Fruit fly (Drosophila melanogaster) whole organism, embryonic: Measurements from ENCODE around the gene Ctr9.
A peak's percentile ranks its signal among the peaks of the same experiment; 100 is the strongest.

Source experiments
- Adf1 ChIP-seq: fragments of 200-800 bp; sonication (Bioruptor generic); IDR thresholded peaks from 2 replicates; pipeline ENCODE4 v1.3.6; 2022; ENCODE audit warnings: missing biosample characterization, missing genetic modification characterization
- Atf-2 ChIP-seq: fragments of 200-800 bp; sonication (Bioruptor generic); optimal IDR thresholded peaks from 2 replicates; lab custom pipeline; 2016; ENCODE audit warnings: missing biosample characterization, missing genetic modification characterization
- CG10267 ChIP-seq: fragments of 200-800 bp; sonication (Bioruptor generic); optimal IDR thresholded peaks from 2 replicates; lab custom pipeline; 2018; ENCODE audit warnings: missing biosample characterization, mild to moderate bottlenecking, missing genetic modification characterization, moderate library complexity
- CG11504 ChIP-seq: fragments of 200-800 bp; sonication (Bioruptor generic); optimal IDR thresholded peaks from 3 replicates; lab custom pipeline; 2019; ENCODE audit warnings: missing biosample characterization, mild to moderate bottlenecking, missing genetic modification characterization, moderate library complexity
- CG11723 ChIP-seq: fragments of 200-800 bp; sonication (Bioruptor generic); optimal IDR thresholded peaks from 2 replicates; lab custom pipeline; 2017; ENCODE audit warnings: missing biosample characterization, mild to moderate bottlenecking, missing genetic modification characterization
- CG12219 ChIP-seq: fragments of 200-800 bp; sonication (Bioruptor generic); optimal IDR thresholded peaks from 3 replicates; lab custom pipeline; 2018; ENCODE audit warnings: missing biosample characterization, mild to moderate bottlenecking, missing genetic modification characterization
- CG12391 ChIP-seq: fragments of 200-800 bp; sonication (Bioruptor generic); optimal IDR thresholded peaks from 3 replicates; lab custom pipeline; 2018; ENCODE audit warnings: missing biosample characterization, mild to moderate bottlenecking, missing genetic modification characterization, moderate library complexity
- CG15269 ChIP-seq: fragments of 200-800 bp; sonication (Bioruptor generic); optimal IDR thresholded peaks from 2 replicates; lab custom pipeline; 2018; ENCODE audit warnings: missing biosample characterization, mild to moderate bottlenecking, missing genetic modification characterization, moderate library complexity
- CG15601 ChIP-seq: fragments of 200-800 bp; sonication (Bioruptor generic); optimal IDR thresholded peaks from 3 replicates; lab custom pipeline; 2019; ENCODE audit warnings: missing biosample characterization, mild to moderate bottlenecking, missing genetic modification characterization, moderate library complexity
- CG17829 ChIP-seq: fragments of 200-800 bp; optimal IDR thresholded peaks from 2 replicates; lab custom pipeline; 2019; ENCODE audit warnings: missing biosample characterization, mild to moderate bottlenecking, missing genetic modification characterization, moderate library complexity
- CG17912 ChIP-seq: fragments of 200-800 bp; sonication (Bioruptor generic); optimal IDR thresholded peaks from 2 replicates; lab custom pipeline; 2018; ENCODE audit warnings: missing biosample characterization, mild to moderate bottlenecking, missing genetic modification characterization
- CG2678 ChIP-seq: fragments of 200-800 bp; sonication (Bioruptor generic); optimal IDR thresholded peaks from 3 replicates; lab custom pipeline; 2019; ENCODE audit warnings: missing biosample characterization, mild to moderate bottlenecking, missing genetic modification characterization, moderate library complexity
- CG30020 ChIP-seq: fragments of 200-800 bp; optimal IDR thresholded peaks from 2 replicates; lab custom pipeline; 2019; ENCODE audit warnings: missing biosample characterization, mild to moderate bottlenecking, missing genetic modification characterization, moderate library complexity
- CG31388 ChIP-seq: fragments of 200-800 bp; sonication (Bioruptor generic); optimal IDR thresholded peaks from 2 replicates; lab custom pipeline; 2016; ENCODE audit warnings: missing biosample characterization, missing genetic modification characterization
- CG32767 ChIP-seq: fragments of 200-800 bp; sonication (Bioruptor generic); IDR thresholded peaks from 2 replicates; pipeline ENCODE4 v1.3.6; 2022; ENCODE audit warnings: missing biosample characterization, missing genetic modification characterization
- CG6175 ChIP-seq: fragments of 200-800 bp; sonication (Bioruptor generic); IDR thresholded peaks from 3 replicates; pipeline ENCODE4 v1.3.6; 2022; ENCODE audit warnings: missing biosample characterization, missing genetic modification characterization
- CG6272 ChIP-seq: fragments of 200-800 bp; sonication (Bioruptor generic); IDR thresholded peaks from 2 replicates; pipeline ENCODE4 v1.3.6; 2022; ENCODE audit warnings: missing biosample characterization, missing genetic modification characterization
- CG6689 ChIP-seq: fragments of 200-800 bp; sonication (Bioruptor generic); IDR thresholded peaks from 2 replicates; pipeline ENCODE4 v1.3.6; 2022; ENCODE audit warnings: missing biosample characterization, missing genetic modification characterization
- CG8281 ChIP-seq: fragments of 200-800 bp; sonication (Bioruptor generic); optimal IDR thresholded peaks from 2 replicates; lab custom pipeline; 2018; ENCODE audit warnings: missing biosample characterization, mild to moderate bottlenecking, missing genetic modification characterization, moderate library complexity
- CG8359 ChIP-seq: fragments of 200-800 bp; sonication (Bioruptor generic); optimal IDR thresholded peaks from 2 replicates; lab custom pipeline; 2017; ENCODE audit warnings: missing biosample characterization, mild to moderate bottlenecking, missing genetic modification characterization, borderline replicate concordance
- CG8944 ChIP-seq: fragments of 200-800 bp; sonication (Bioruptor generic); optimal IDR thresholded peaks from 3 replicates; lab custom pipeline; 2016; ENCODE audit warnings: missing biosample characterization, missing genetic modification characterization
- Camta ChIP-seq: fragments of 200-800 bp; sonication (Bioruptor generic); optimal IDR thresholded peaks from 2 replicates; lab custom pipeline; 2016; ENCODE audit warnings: missing biosample characterization, missing genetic modification characterization
- CrebB ChIP-seq: fragments of 200-800 bp; sonication (Bioruptor generic); optimal IDR thresholded peaks from 3 replicates; lab custom pipeline; 2018; ENCODE audit warnings: missing biosample characterization, mild to moderate bottlenecking, missing genetic modification characterization
- Dbx ChIP-seq: fragments of 200-800 bp; sonication (Bioruptor generic); IDR thresholded peaks from 3 replicates; pipeline ENCODE4 v1.3.6; 2022; ENCODE audit warnings: missing biosample characterization, missing genetic modification characterization
- Dll ChIP-seq: fragments of 200-800 bp; sonication (Bioruptor generic); IDR thresholded peaks from 4 replicates; pipeline ENCODE4 v1.3.6; 2022; ENCODE audit warnings: missing biosample characterization, missing genetic modification characterization; ENCODE audit not compliant: partially characterized antibody
- ERR ChIP-seq: fragments of 200-800 bp; sonication (Bioruptor generic); optimal IDR thresholded peaks from 2 replicates; lab custom pipeline; 2016; ENCODE audit warnings: missing biosample characterization, missing genetic modification characterization
- Ets97D ChIP-seq: fragments of 200-800 bp; sonication (Bioruptor generic); optimal IDR thresholded peaks from 3 replicates; lab custom pipeline; 2016; ENCODE audit warnings: missing biosample characterization, missing genetic modification characterization
- HLHmδ ChIP-seq: fragments of 200-800 bp; sonication (Bioruptor generic); optimal IDR thresholded peaks from 2 replicates; lab custom pipeline; 2018; ENCODE audit warnings: missing biosample characterization, mild to moderate bottlenecking, missing genetic modification characterization, moderate library complexity
- Hey ChIP-seq: fragments of 200-800 bp; sonication (Bioruptor generic); optimal IDR thresholded peaks from 3 replicates; lab custom pipeline; 2018; ENCODE audit warnings: missing biosample characterization, mild to moderate bottlenecking, missing genetic modification characterization
- HmgD ChIP-seq: fragments of 200-800 bp; sonication (Bioruptor generic); optimal IDR thresholded peaks from 3 replicates; lab custom pipeline; 2016; ENCODE audit warnings: missing biosample characterization, missing genetic modification characterization
- Hr78 ChIP-seq, 2 experiments: fragments of 200-800 bp in 1 of 2; fragments of >200 bp in 1 of 2; sonication (Bioruptor generic) in 1 of 2; optimal IDR thresholded peaks; 2 replicates each; lab custom pipeline; 2017 to 2019; ENCODE audit warnings: missing biosample characterization in 2 of 2, missing genetic modification characterization in 2 of 2, mild to moderate bottlenecking in 1 of 2, moderate library complexity in 1 of 2
- Jarid2 ChIP-seq: fragments of 200-800 bp; sonication (Bioruptor generic); optimal IDR thresholded peaks from 3 replicates; lab custom pipeline; 2017; ENCODE audit warnings: mild to moderate bottlenecking, missing biosample characterization, missing genetic modification reagents, missing genetic modification characterization
- MTF-1 ChIP-seq: fragments of 200-800 bp; sonication (Bioruptor generic); optimal IDR thresholded peaks from 2 replicates; lab custom pipeline; 2018; ENCODE audit warnings: missing biosample characterization, mild to moderate bottlenecking, missing genetic modification characterization, borderline replicate concordance
- az2 ChIP-seq: fragments of 200-800 bp; sonication (Bioruptor generic); optimal IDR thresholded peaks from 3 replicates; lab custom pipeline; 2016; ENCODE audit warnings: missing biosample characterization, missing genetic modification characterization
- chn ChIP-seq: fragments of 200-800 bp; sonication (Bioruptor generic); optimal IDR thresholded peaks from 2 replicates; lab custom pipeline; 2016; ENCODE audit warnings: missing biosample characterization, missing genetic modification characterization
- crc ChIP-seq: fragments of 200-800 bp; sonication (Bioruptor generic); optimal IDR thresholded peaks from 2 replicates; lab custom pipeline; 2016; ENCODE audit warnings: missing biosample characterization, missing genetic modification characterization
- disco-r ChIP-seq: fragments of 200-800 bp; sonication (Bioruptor generic); optimal IDR thresholded peaks from 2 replicates; lab custom pipeline; 2016; ENCODE audit warnings: missing biosample characterization, missing genetic modification characterization
- dpn ChIP-seq, 2 experiments: fragments of 200-800 bp; sonication (Bioruptor generic); optimal IDR thresholded peaks; 3 replicates each; lab custom pipeline; 2016; ENCODE audit warnings: missing biosample characterization in 2 of 2, missing genetic modification characterization in 2 of 2
- fu2 ChIP-seq: fragments of 200-800 bp; sonication (Bioruptor generic); optimal IDR thresholded peaks from 2 replicates; lab custom pipeline; 2016; ENCODE audit warnings: missing biosample characterization, missing genetic modification characterization
- grau ChIP-seq: fragments of 200-800 bp; optimal IDR thresholded peaks from 3 replicates; lab custom pipeline; 2019; ENCODE audit warnings: missing biosample characterization, mild to moderate bottlenecking, missing genetic modification characterization, moderate library complexity
- hb ChIP-seq: fragments of 200-800 bp; sonication (Bioruptor generic); IDR thresholded peaks from 3 replicates; pipeline ENCODE4 v1.3.6; 2022; ENCODE audit warnings: missing biosample characterization, missing genetic modification characterization; ENCODE audit not compliant: partially characterized antibody
- hth ChIP-seq: fragments of >200 bp; optimal IDR thresholded peaks from 2 replicates; lab custom pipeline; 2017; ENCODE audit warnings: inconsistent platforms
- kay ChIP-seq: fragments of 200-800 bp; sonication (Bioruptor generic); optimal IDR thresholded peaks from 2 replicates; lab custom pipeline; 2016; ENCODE audit warnings: missing biosample characterization, missing genetic modification characterization
- kni ChIP-seq: fragments of 200-800 bp; sonication (Bioruptor generic); optimal IDR thresholded peaks from 3 replicates; lab custom pipeline; 2017; ENCODE audit warnings: mild to moderate bottlenecking, missing biosample characterization, missing genetic modification reagents, missing genetic modification characterization
- luna ChIP-seq: fragments of 200-800 bp; sonication (Bioruptor generic); optimal IDR thresholded peaks from 2 replicates; lab custom pipeline; 2016; ENCODE audit warnings: missing biosample characterization, missing genetic modification characterization
- prd ChIP-seq, 3 experiments: fragments of >200 bp in 2 of 3; fragments of 200-800 bp in 1 of 3; sonication (Bioruptor generic) in 1 of 3; optimal IDR thresholded peaks in 2 of 3; IDR thresholded peaks in 1 of 3; 2 replicates in 2 of 3; 3 replicates in 1 of 3; pipeline versions ENCODE4 v1.3.6 to Lab custom; 2017 to 2022; ENCODE audit warnings: missing biosample characterization in 1 of 3, missing genetic modification characterization in 1 of 3
- repo ChIP-seq: fragments of 200-800 bp; sonication (Bioruptor generic); optimal IDR thresholded peaks from 2 replicates; lab custom pipeline; 2016; ENCODE audit warnings: missing biosample characterization, missing genetic modification characterization
- unpg ChIP-seq: fragments of 200-800 bp; sonication (Bioruptor generic); optimal IDR thresholded peaks from 3 replicates; lab custom pipeline; 2018; ENCODE audit warnings: missing biosample characterization, mild to moderate bottlenecking, missing genetic modification characterization, moderate library complexity
- vnd ChIP-seq: fragments of 200-800 bp; sonication (Bioruptor generic); IDR thresholded peaks from 3 replicates; pipeline ENCODE4 v1.3.6; 2022; ENCODE audit warnings: missing biosample characterization, missing genetic modification characterization; ENCODE audit not compliant: partially characterized antibody
- wek ChIP-seq: fragments of 200-800 bp; sonication (Bioruptor generic); optimal IDR thresholded peaks from 3 replicates; lab custom pipeline; 2018; ENCODE audit warnings: missing biosample characterization, mild to moderate bottlenecking, missing genetic modification characterization, moderate library complexity
- zen ChIP-seq: fragments of 200-800 bp; sonication (Bioruptor generic); optimal IDR thresholded peaks from 3 replicates; lab custom pipeline; 2018; ENCODE audit warnings: missing biosample characterization, mild to moderate bottlenecking, missing genetic modification characterization, moderate library complexity

The Ctr9 gene

DNA sequence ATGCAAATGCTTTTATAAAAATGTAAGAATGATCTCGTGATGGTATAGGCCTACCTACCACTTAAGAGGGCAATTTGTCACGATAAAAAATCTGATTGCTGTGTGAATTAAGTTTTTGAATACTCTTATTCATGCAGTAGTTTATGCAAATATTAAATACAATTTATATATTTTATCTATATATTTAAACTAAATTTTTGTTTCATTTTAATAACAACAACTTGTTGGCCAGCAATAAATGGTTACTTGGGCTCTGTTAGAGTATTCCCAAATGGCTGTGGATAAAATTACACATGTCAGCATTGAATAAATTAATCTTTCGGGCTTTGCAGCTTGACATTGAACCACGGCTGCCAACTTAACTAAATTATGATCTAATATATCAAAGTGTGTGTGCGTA is 48.5 kb upstream of the Ctr9 start (continued):
- TF ChIP-seq CG15269 (tag; lab: Kevin White, UChicago) (peak; percentile 69), CG12391 (no peak), CG11504 (no peak), Camta (no peak), HmgD (GFP tag; lab: Kevin White, UChicago) (no peak), Dbx (GFP tag; lab: Robert Waterston, UW) (no peak), Jarid2 (GFP tag; lab: Kevin White, UChicago) (no peak), Adf1 (GFP tag; lab: Robert Waterston, UW) (peak; percentile 36; the same call in 1 of the 2 replicates), Hr78 (GFP tag; optimal IDR thresholded peaks at IDR 0.05; lab: Kevin White, UChicago) (no peak), dpn (GFP tag; optimal IDR thresholded peaks at IDR 0.05; lab: Kevin White, UChicago) (no peak), unpg (GFP tag; lab: Kevin White, UChicago) (no peak), CG17829 (tag; lab: Kevin White, UChicago) (no peak), CG15601 (tag; lab: Kevin White, UChicago) (no peak), CG30020 (tag; lab: Kevin White, UChicago) (no peak), CG6689 (GFP tag; lab: Robert Waterston, UW) (no peak), CG32767 (no peak), hb (GFP tag; lab: Robert Waterston, UW) (no peak), prd (optimal IDR thresholded peaks at IDR 0.05; lab: Kevin White, UChicago) (no peak), prd (GFP tag; IDR thresholded peaks at IDR 0.05; lab: Robert Waterston, UW) (peak; percentile 29; the same call in 1 of the 3 replicates), hth (lab: Kevin White, UChicago) (no peak), CG12219 (GFP tag; lab: Kevin White, UChicago) (no peak), Atf-2 (GFP tag; lab: Kevin White, UChicago) (no peak), Ets97D (GFP tag; lab: Kevin White, UChicago) (no peak), chn (no peak), zen (tag; lab: Kevin White, UChicago) (no peak), CG2678 (tag; lab: Kevin White, UChicago) (peak; percentile 62), disco-r (GFP tag; lab: Kevin White, UChicago) (no peak), wek (GFP tag; lab: Kevin White, UChicago) (no peak), fu2 (GFP tag; lab: Kevin White, UChicago) (no peak), CG6175 (no peak), CG8944 (GFP tag; lab: Kevin White, UChicago) (no peak), CrebB (tag; lab: Kevin White, UChicago) (no peak), CG8359 (GFP tag; lab: Kevin White, UChicago) (no peak), Dll (GFP tag; lab: Robert Waterston, UW) (no peak), Hey (tag; lab: Kevin White, UChicago) (no peak), CG8281 (tag; lab: Kevin White, UChicago) (no peak), vnd (GFP tag; lab: Robert Waterston, UW) (no peak), kni (GFP tag; lab: Kevin White, UChicago) (no peak), crc (no peak), CG11723 (GFP tag; lab: Kevin White, UChicago) (no peak), CG6272 (GFP tag; lab: Robert Waterston, UW) (no peak), HLHmδ (GFP tag; lab: Kevin White, UChicago) (no peak), ERR (GFP tag; lab: Kevin White, UChicago) (no peak), kay (no peak), repo (GFP tag; lab: Kevin White, UChicago) (no peak), luna (GFP tag; lab: Kevin White, UChicago) (no peak), CG31388 (no peak), MTF-1 (no peak), grau (tag; lab: Kevin White, UChicago) (peak; percentile 58), CG17912 (no peak), CG10267 (tag; lab: Kevin White, UChicago) (no peak), az2 (no peak)
